Fruit fly (Drosophila melanogaster): ENCODE measurements around the gene Gyc89Db.

Gyc89Db gene

dm6 chr3R:16432665-16433065, 44.2 kb upstream of the Gyc89Db start, which contains the start of gene Fntb:
Gene Fntb (plus strand): TSS chr3R:16432998.
- peak; percentile 52; the same call in 1 of the 2 replicates for TF ChIP-seq CG6272 (GFP tag; IDR thresholded peaks at IDR 0.05)
- peak; percentile 23 for TF ChIP-seq Ets97D (GFP tag; optimal IDR thresholded peaks at IDR 0.05)
- no peak for TF ChIP-seq Elba2 (GFP tag; optimal IDR thresholded peaks at IDR 0.05)
- no peak for TF ChIP-seq Deaf1 (tag; optimal IDR thresholded peaks at IDR 0.05)
- TF ChIP-seq Spps (tag; optimal IDR thresholded peaks at IDR 0.05) = peak; percentile 49
- no peak for TF ChIP-seq nerfin-2 (GFP tag; IDR thresholded peaks at IDR 0.05; ENCODE audit: partially characterized antibody)
- peak; percentile 13 for TF ChIP-seq CG6813 (GFP tag; optimal IDR thresholded peaks at IDR 0.05)
- no peak; the same call in 1 of the 2 replicates for TF ChIP-seq Drgx (GFP tag; IDR thresholded peaks at IDR 0.05)
- TF ChIP-seq Asciz (GFP tag; optimal IDR thresholded peaks at IDR 0.05) = no peak
- no peak for TF ChIP-seq CG12236 (GFP tag; optimal IDR thresholded peaks at IDR 0.05)
- peak; percentile 24 for TF ChIP-seq pzg (GFP tag; optimal IDR thresholded peaks at IDR 0.05)
- TF ChIP-seq CG4617 (GFP tag; optimal IDR thresholded peaks at IDR 0.05; ENCODE audit: borderline replicate concordance) = peak; percentile 61
- TF ChIP-seq CG7556 (GFP tag; optimal IDR thresholded peaks at IDR 0.05) = peak; percentile 51
- no peak for TF ChIP-seq YL-1 (GFP tag; optimal IDR thresholded peaks at IDR 0.05)
- no peak for TF ChIP-seq vnd (GFP tag; IDR thresholded peaks at IDR 0.05; ENCODE audit: partially characterized antibody)
- TF ChIP-seq CG11093 (GFP tag; IDR thresholded peaks at IDR 0.05) = no peak
- TF ChIP-seq nau (GFP tag; optimal IDR thresholded peaks at IDR 0.05) = no peak
- no peak for TF ChIP-seq CG11560 (tag; IDR thresholded peaks at IDR 0.05)
- peak; percentile 29; the same call in 2 of the 3 replicates for TF ChIP-seq croc (GFP tag; conservative IDR thresholded peaks at IDR 0.05)
- no peak for TF ChIP-seq Sox100B (GFP tag; optimal IDR thresholded peaks at IDR 0.05)
- TF ChIP-seq Dip3 (GFP tag; optimal IDR thresholded peaks at IDR 0.05) = no peak
- TF ChIP-seq CG3838 (GFP tag; optimal IDR thresholded peaks at IDR 0.05) = peak; percentile 16
- TF ChIP-seq gsb (GFP tag; IDR thresholded peaks at IDR 0.05) = no peak
- TF ChIP-seq D19B (GFP tag; optimal IDR thresholded peaks at IDR 0.05) = peak; percentile 58
- TF ChIP-seq sens (GFP tag) = peak; percentile 81
- TF ChIP-seq D (optimal IDR thresholded peaks at IDR 0.05) = no peak
- peak; percentile 57 for TF ChIP-seq D (GFP tag; optimal IDR thresholded peaks at IDR 0.05)
- no peak for TF ChIP-seq CG10462 (GFP tag; optimal IDR thresholded peaks at IDR 0.05)
- TF ChIP-seq rib (GFP tag; IDR thresholded peaks at IDR 0.05) = no peak
- peak in 1 of 2 experiments; percentile 74 for TF ChIP-seq bsh (GFP tag; optimal IDR thresholded peaks at IDR 0.05)
- TF ChIP-seq wek (GFP tag; optimal IDR thresholded peaks at IDR 0.05) = peak; percentile 94
- no peak for TF ChIP-seq aop (GFP tag; IDR thresholded peaks at IDR 0.05)
- TF ChIP-seq z (GFP tag; IDR thresholded peaks at IDR 0.05) = no peak
- TF ChIP-seq Hand (GFP tag; optimal IDR thresholded peaks at IDR 0.05) = no peak
- no peak for TF ChIP-seq CG10959 (GFP tag; IDR thresholded peaks at IDR 0.05)
- no peak for TF ChIP-seq usp (GFP tag; optimal IDR thresholded peaks at IDR 0.05)
- no peak for TF ChIP-seq CG7745 (tag; optimal IDR thresholded peaks at IDR 0.05)
- TF ChIP-seq CG12071 (GFP tag; optimal IDR thresholded peaks at IDR 0.05) = no peak
- no peak for TF ChIP-seq CG9797 (GFP tag; optimal IDR thresholded peaks at IDR 0.05)
- TF ChIP-seq phol (tag; optimal IDR thresholded peaks at IDR 0.05) = peak; percentile 83
- TF ChIP-seq CG1233 (GFP tag; optimal IDR thresholded peaks at IDR 0.05) = peak; percentile 70
- 0 out of 2 replicates have a peak, but pooled peaks have one; percentile 44 for TF ChIP-seq HLH3B (GFP tag; IDR thresholded peaks at IDR 0.05)
- TF ChIP-seq gt (GFP tag; IDR thresholded peaks at IDR 0.05) = no peak
- no peak for TF ChIP-seq Myb (GFP tag; optimal IDR thresholded peaks at IDR 0.05)
- TF ChIP-seq HmgD (GFP tag; optimal IDR thresholded peaks at IDR 0.05) = no peak
- peak; percentile 20 for TF ChIP-seq CG17186 (GFP tag; optimal IDR thresholded peaks at IDR 0.05)
- TF ChIP-seq Bgb (GFP tag; IDR thresholded peaks at IDR 0.05; ENCODE audit: partially characterized antibody) = no peak
- no peak for TF ChIP-seq chinmo (GFP tag; IDR thresholded peaks at IDR 0.05; ENCODE audit: partially characterized antibody)
- peak; percentile 57 for TF ChIP-seq Med (GFP tag)
- TF ChIP-seq CG13287 (GFP tag; IDR thresholded peaks at IDR 0.05; ENCODE audit: partially characterized antibody) = peak; percentile 50; the same call in 1 of the 2 replicates
- no peak for TF ChIP-seq CG8281 (tag; optimal IDR thresholded peaks at IDR 0.05)

All from whole organism, embryonic.